Worm (Caenorhabditis elegans) whole organism, dauer: Measurements from ENCODE around the gene K11H12.11.

Experiments
- unc-62 ChIP-seq: sonication (generic microtip); optimal IDR thresholded peaks from 2 replicates; lab custom pipeline; 2017; ENCODE audit warnings: missing biosample characterization, missing genetic modification reagents, missing genetic modification characterization

Gene K11H12.11

ce11 chrIV:670455-670854 lies at the start of gene K11H12.11:
K11H12.11 (minus strand) TSS chrIV:670555.
- no peak for TF ChIP-seq unc-62

ce11 chrIV:719351-719750 lies 49.0 kb upstream of the K11H12.11 start, which contains the start of gene Y55F3C.10:
Y55F3C.10 (minus strand) TSS chrIV:719451.
- TF ChIP-seq unc-62 = no peak

- no peak for TF ChIP-seq unc-62
Measured at ce11 chrIV:716323-716722, 46.0 kb upstream of the K11H12.11 start, which contains the start of gene clec-164. clec-164 (plus strand) TSS chrIV:716623.

ce11 chrIV:715433-715832 lies 45.1 kb upstream of the K11H12.11 start:
- TF ChIP-seq unc-62 = no peak

- no peak for TF ChIP-seq unc-62
Measured at ce11 chrIV:707635-708034, 37.3 kb upstream of the K11H12.11 start, which contains the start of gene cutl-26. cutl-26 (minus strand) TSS chrIV:707735.

- no peak for TF ChIP-seq unc-62
Measured at ce11 chrIV:698304-698703, 27.9 kb upstream of the K11H12.11 start, which contains the start of gene Y55F3C.17. Y55F3C.17 (minus strand) TSS chrIV:698404.

- TF ChIP-seq unc-62 = no peak
Measured at ce11 chrIV:684748-685147, 14.4 kb upstream of the K11H12.11 start.

- no peak for TF ChIP-seq unc-62
Measured at ce11 chrIV:684197-684596, 13.8 kb upstream of the K11H12.11 start, which contains the start of gene cutl-28. cutl-28 (plus strand) TSS chrIV:684497.

- no peak for TF ChIP-seq unc-62
Measured at ce11 chrIV:682726-683340, 12.5 kb upstream of the K11H12.11 start.

- no peak for TF ChIP-seq unc-62
Measured at ce11 chrIV:676280-676679, 5.9 kb upstream of the K11H12.11 start, which contains the start of gene K11H12.5. K11H12.5 (plus strand) TSS chrIV:676580.

- no peak for TF ChIP-seq unc-62
Measured at ce11 chrIV:675471-676159, 5.3 kb upstream of the K11H12.11 start, which contains the start of the genes K11H12.4 and K11H12.10. K11H12.4 (minus strand) TSS chrIV:675883. K11H12.10 (plus strand) TSS chrIV:676075.

- TF ChIP-seq unc-62 = no peak
Measured at ce11 chrIV:673313-673712, 3.0 kb upstream of the K11H12.11 start, which contains the start of gene K11H12.3. K11H12.3 (minus strand) TSS chrIV:673480.

ce11 chrIV:666991-667390 lies 3.4 kb downstream of the K11H12.11 start, which contains the start of gene K11H12.6:
K11H12.6 (plus strand) TSS chrIV:667291.
- no peak for TF ChIP-seq unc-62

- TF ChIP-seq unc-62 = no peak
Measured at ce11 chrIV:665225-665624, 5.1 kb downstream of the K11H12.11 start, which contains the start of gene K11H12.7. K11H12.7 (plus strand) TSS chrIV:665525.

- TF ChIP-seq unc-62 = no peak
Measured at ce11 chrIV:664122-664521, 6.2 kb downstream of the K11H12.11 start.

- no peak for TF ChIP-seq unc-62
Measured at ce11 chrIV:661623-662022, 8.7 kb downstream of the K11H12.11 start.

ce11 chrIV:659585-659984 lies 10.8 kb downstream of the K11H12.11 start:
- no peak for TF ChIP-seq unc-62
